Fruit fly (Drosophila melanogaster): ENCODE measurements around the gene Sfp84E.
A peak's percentile ranks its signal among the peaks of the same experiment; 100 is the strongest.

Gene Sfp84E

dm6 chr3R:7977011-7977925 is 2.9 kb downstream of the Sfp84E start (continued):
- TF ChIP-seq exex (tag; optimal IDR thresholded peaks at IDR 0.05): peak; percentile 55
- no peak for TF ChIP-seq CG3065 (GFP tag; optimal IDR thresholded peaks at IDR 0.05)
- peak; percentile 52 for TF ChIP-seq phol (tag; optimal IDR thresholded peaks at IDR 0.05)
- no peak for TF ChIP-seq Tbp (GFP tag; optimal IDR thresholded peaks at IDR 0.05)
- TF ChIP-seq jigr1 (GFP tag; IDR thresholded peaks at IDR 0.05): no peak
- peak; percentile 57 for TF ChIP-seq kni (GFP tag; optimal IDR thresholded peaks at IDR 0.05)
- peak in 1 of 2 experiments; percentile 17 for TF ChIP-seq chif (GFP tag; optimal IDR thresholded peaks at IDR 0.05)
- peak; percentile 49 for TF ChIP-seq CG10147 (GFP tag; optimal IDR thresholded peaks at IDR 0.05)
- peak; percentile 79; the same call in 2 of the 3 replicates for TF ChIP-seq CG2199 (GFP tag; IDR thresholded peaks at IDR 0.05)
- TF ChIP-seq CG3995 (GFP tag; optimal IDR thresholded peaks at IDR 0.05): peak; percentile 71
- TF ChIP-seq NC2β (GFP tag; optimal IDR thresholded peaks at IDR 0.05): peak; percentile 34
- TF ChIP-seq CG10543 (GFP tag; optimal IDR thresholded peaks at IDR 0.05): peak; percentile 72
- no peak for TF ChIP-seq Ravus (GFP tag; IDR thresholded peaks at IDR 0.05)
- TF ChIP-seq B-H2 (GFP tag; optimal IDR thresholded peaks at IDR 0.05): peak; percentile 67
- no peak for TF ChIP-seq Vsx1 (GFP tag; optimal IDR thresholded peaks at IDR 0.05)
- peak; percentile 86 for TF ChIP-seq CG13894 (tag; optimal IDR thresholded peaks at IDR 0.05)
- TF ChIP-seq crc (GFP tag; optimal IDR thresholded peaks at IDR 0.05): peak; percentile 20
- TF ChIP-seq NK7.1 (GFP tag; optimal IDR thresholded peaks at IDR 0.05): no peak
- no peak for TF ChIP-seq prd (optimal IDR thresholded peaks at IDR 0.05)
- TF ChIP-seq prd (GFP tag; IDR thresholded peaks at IDR 0.05): no peak
- peak; percentile 44 for TF ChIP-seq CG15601 (tag; optimal IDR thresholded peaks at IDR 0.05)
- TF ChIP-seq CG4820 (GFP tag; optimal IDR thresholded peaks at IDR 0.05): peak; percentile 10
- no peak for TF ChIP-seq pros (GFP tag; optimal IDR thresholded peaks at IDR 0.05)
- TF ChIP-seq CG7271 (tag; optimal IDR thresholded peaks at IDR 0.05): peak; percentile 15
- peak; percentile 50 for TF ChIP-seq Deaf1 (tag; optimal IDR thresholded peaks at IDR 0.05)
- TF ChIP-seq CG2202 (tag; optimal IDR thresholded peaks at IDR 0.05): peak; percentile 28
- peak; percentile 41 for TF ChIP-seq hkb (optimal IDR thresholded peaks at IDR 0.05)
- TF ChIP-seq hkb (GFP tag; IDR thresholded peaks at IDR 0.05): no peak
- TF ChIP-seq CG33557 (GFP tag; optimal IDR thresholded peaks at IDR 0.05): no peak
- TF ChIP-seq cg (GFP tag; optimal IDR thresholded peaks at IDR 0.05): peak; percentile 62
- TF ChIP-seq CG33213 (GFP tag; optimal IDR thresholded peaks at IDR 0.05): peak; percentile 69
- TF ChIP-seq E2f2 (GFP tag; IDR thresholded peaks at IDR 0.05): peak; percentile 100
- TF ChIP-seq Opbp (GFP tag; IDR thresholded peaks at IDR 0.05; ENCODE audit: partially characterized antibody): peak; percentile 58; the same call in 1 of the 3 replicates
- peak; percentile 62 for TF ChIP-seq Hmr (GFP tag; optimal IDR thresholded peaks at IDR 0.05)
- TF ChIP-seq CG31365 (tag; optimal IDR thresholded peaks at IDR 0.05): no peak
- peak; percentile 16 for TF ChIP-seq jumu (GFP tag; optimal IDR thresholded peaks at IDR 0.05)
- TF ChIP-seq sna (GFP tag; IDR thresholded peaks at IDR 0.05; ENCODE audit: partially characterized antibody): no peak
- no peak for TF ChIP-seq CG11504 (tag; optimal IDR thresholded peaks at IDR 0.05)
- TF ChIP-seq ab (GFP tag; optimal IDR thresholded peaks at IDR 0.05): no peak
- peak in 1 of 2 experiments; percentile 9 for TF ChIP-seq dpn (GFP tag; optimal IDR thresholded peaks at IDR 0.05)
- peak; percentile 13 for TF ChIP-seq mam (GFP tag; optimal IDR thresholded peaks at IDR 0.05)
- TF ChIP-seq bcd (GFP tag; optimal IDR thresholded peaks at IDR 0.05): peak; percentile 75
- peak; percentile 24 for TF ChIP-seq CG3281 (GFP tag; optimal IDR thresholded peaks at IDR 0.05)
- peak; percentile 29 for TF ChIP-seq CG17829 (tag; optimal IDR thresholded peaks at IDR 0.05)
- TF ChIP-seq hth (optimal IDR thresholded peaks at IDR 0.05): no peak
- TF ChIP-seq CG32532 (GFP tag; IDR thresholded peaks at IDR 0.05): 0 out of 2 replicates have a peak, but pooled peaks have one; percentile 26
- no peak for TF ChIP-seq CG8290 (GFP tag; optimal IDR thresholded peaks at IDR 0.05)
- peak in 1 of 2 experiments; percentile 61 for TF ChIP-seq CG8290 (tag; optimal IDR thresholded peaks at IDR 0.05)
- peak; percentile 33 for TF ChIP-seq da (GFP tag; optimal IDR thresholded peaks at IDR 0.05)
